Worm (Caenorhabditis elegans) whole organism, L4 larva: ENCODE data around the gene imp-3.

Experiments used
- F10B5.3 ChIP-seq: sonication (generic microtip); optimal IDR thresholded peaks from 2 replicates; lab custom pipeline; 2016; ENCODE audit warnings: mild to moderate bottlenecking, missing genetic modification characterization, missing compliant biosample characterization
- T26A8.4 ChIP-seq: fragments of 200-800 bp; sonication (Bioruptor generic); IDR thresholded peaks from 2 replicates; pipeline ENCODE4 v1.3.6; 2022; ENCODE audit warnings: missing genetic modification characterization, missing compliant biosample characterization
- Y5F2A.4 ChIP-seq: fragments of 200-800 bp; sonication (Bioruptor generic); optimal IDR thresholded peaks from 2 replicates; lab custom pipeline; 2018; ENCODE audit warnings: mild to moderate bottlenecking, missing genetic modification characterization, missing compliant biosample characterization
- arid-1 ChIP-seq: fragments of 200-800 bp; sonication (Bioruptor generic); conservative IDR thresholded peaks from 2 replicates; pipeline ENCODE4 v1.3.6; 2022; ENCODE audit warnings: missing genetic modification reagents, missing genetic modification characterization, missing compliant biosample characterization
- ceh-20 ChIP-seq: fragments of 200-800 bp; sonication (Bioruptor generic); IDR thresholded peaks from 2 replicates; pipeline ENCODE4 v1.3.6; 2022; ENCODE audit warnings: missing genetic modification reagents, missing genetic modification characterization, missing compliant biosample characterization
- ceh-32 ChIP-seq: sonication (generic microtip); optimal IDR thresholded peaks from 2 replicates; lab custom pipeline; 2016; ENCODE audit warnings: mild to moderate bottlenecking, missing genetic modification characterization, missing compliant biosample characterization; ENCODE audit not compliant: poor library complexity
- ceh-82 ChIP-seq: sonication (generic microtip); optimal IDR thresholded peaks from 2 replicates; lab custom pipeline; 2017; ENCODE audit warnings: missing biosample characterization, missing genetic modification characterization
- daf-19 ChIP-seq: fragments of 200-800 bp; sonication (Bioruptor generic); conservative IDR thresholded peaks from 2 replicates; pipeline ENCODE4 v1.3.6; 2022; ENCODE audit warnings: missing genetic modification characterization, missing compliant biosample characterization
- daf-8 ChIP-seq: fragments of 200-800 bp; sonication (Bioruptor generic); IDR thresholded peaks from 2 replicates; pipeline ENCODE4 v1.3.6; 2022; ENCODE audit warnings: missing genetic modification characterization, missing compliant biosample characterization
- dmd-6 ChIP-seq: fragments of 200-800 bp; sonication (Bioruptor generic); IDR thresholded peaks from 2 replicates; pipeline ENCODE4 v1.3.6; 2022; ENCODE audit warnings: missing genetic modification reagents, missing genetic modification characterization, missing compliant biosample characterization
- dmd-8 ChIP-seq: fragments of 200-800 bp; sonication (Bioruptor generic); IDR thresholded peaks from 2 replicates; pipeline ENCODE4 v1.3.6; 2022; ENCODE audit warnings: missing genetic modification characterization, missing compliant biosample characterization
- dpl-1 ChIP-seq: fragments of 150-350 bp; optimal IDR thresholded peaks from 2 replicates; lab custom pipeline; 2014; ENCODE audit warnings: missing biosample characterization, missing genetic modification reagents, missing genetic modification characterization
- dve-1 ChIP-seq: sonication (generic microtip); optimal IDR thresholded peaks from 2 replicates; lab custom pipeline; 2017; ENCODE audit warnings: antibody characterized with exemption, mild to moderate bottlenecking, missing genetic modification characterization, missing compliant biosample characterization; ENCODE audit not compliant: insufficient read depth
- egl-43 ChIP-seq: fragments of 200-800 bp; sonication (Bioruptor generic); IDR thresholded peaks from 2 replicates; pipeline ENCODE4 v1.3.6; 2022; ENCODE audit warnings: missing genetic modification reagents, missing genetic modification characterization, missing compliant biosample characterization
- hlh-11 ChIP-seq: fragments of 200-800 bp; sonication (Bioruptor generic); optimal IDR thresholded peaks from 2 replicates; lab custom pipeline; 2018; ENCODE audit warnings: mild to moderate bottlenecking, missing genetic modification characterization, missing compliant biosample characterization
- lim-7 ChIP-seq: fragments of 200-800 bp; sonication (Bioruptor generic); IDR thresholded peaks from 2 replicates; pipeline ENCODE4 v1.3.6; 2022; ENCODE audit warnings: missing genetic modification characterization, missing compliant biosample characterization
- lin-1 ChIP-seq: fragments of 200-800 bp; sonication (Bioruptor generic); IDR thresholded peaks from 2 replicates; pipeline ENCODE4 v1.3.6; 2022; ENCODE audit warnings: missing genetic modification reagents, missing genetic modification characterization, missing compliant biosample characterization
- lin-29 ChIP-seq: fragments of 200-800 bp; sonication (Bioruptor generic); IDR thresholded peaks from 2 replicates; pipeline ENCODE4 v1.3.6; 2022; ENCODE audit warnings: missing genetic modification reagents, missing genetic modification characterization, missing compliant biosample characterization
- madf-9 ChIP-seq: fragments of 200-800 bp; sonication (Bioruptor generic); conservative IDR thresholded peaks from 2 replicates; pipeline ENCODE4 v1.3.6; 2022; ENCODE audit warnings: missing genetic modification reagents, missing genetic modification characterization, missing compliant biosample characterization
- mdt-29 ChIP-seq: fragments of 200-800 bp; sonication (Bioruptor generic); IDR thresholded peaks from 2 replicates; pipeline ENCODE4 v1.3.6; 2022; ENCODE audit warnings: missing genetic modification reagents, missing genetic modification characterization, missing compliant biosample characterization
- mep-1 ChIP-seq: fragments of 150-350 bp; sonication (generic microtip); optimal IDR thresholded peaks from 3 replicates; lab custom pipeline; 2014; ENCODE audit warnings: missing biosample characterization, missing genetic modification characterization
- mxl-3 ChIP-seq: fragments of 200-800 bp; sonication (Bioruptor generic); optimal IDR thresholded peaks from 2 replicates; lab custom pipeline; 2018; ENCODE audit warnings: mild to moderate bottlenecking, missing genetic modification characterization, missing compliant biosample characterization
- nhr-11 ChIP-seq: fragments of 150-350 bp; optimal IDR thresholded peaks from 2 replicates; lab custom pipeline; 2014; ENCODE audit warnings: missing biosample characterization, missing genetic modification characterization
- nhr-111 ChIP-seq: fragments of 200-800 bp; sonication (Bioruptor generic); optimal IDR thresholded peaks from 2 replicates; lab custom pipeline; 2018; ENCODE audit warnings: mild to moderate bottlenecking, missing genetic modification characterization, missing compliant biosample characterization
- nhr-48 ChIP-seq: sonication (generic microtip); optimal IDR thresholded peaks from 2 replicates; lab custom pipeline; 2016; ENCODE audit warnings: mild to moderate bottlenecking, missing genetic modification characterization, missing compliant biosample characterization
- nhr-76 ChIP-seq: fragments of 150-350 bp; optimal IDR thresholded peaks from 2 replicates; lab custom pipeline; 2014; ENCODE audit warnings: missing biosample characterization, missing genetic modification characterization
- php-3 ChIP-seq: fragments of 200-800 bp; sonication (Bioruptor generic); IDR thresholded peaks from 2 replicates; pipeline ENCODE4 v1.3.6; 2022; ENCODE audit warnings: missing genetic modification reagents, missing genetic modification characterization, missing compliant biosample characterization
- pqm-1 ChIP-seq: sonication (generic microtip); optimal IDR thresholded peaks from 2 replicates; lab custom pipeline; 2017; ENCODE audit warnings: missing biosample characterization, missing genetic modification characterization
- rbr-2 ChIP-seq: sonication (generic microtip); optimal IDR thresholded peaks from 2 replicates; lab custom pipeline; 2016; ENCODE audit warnings: missing genotype, missing genetic modification characterization, missing compliant biosample characterization
- sdz-12 ChIP-seq: fragments of 200-800 bp; sonication (Bioruptor generic); optimal IDR thresholded peaks from 2 replicates; lab custom pipeline; 2018; ENCODE audit warnings: mild to moderate bottlenecking, missing genetic modification characterization, missing compliant biosample characterization
- set-16 ChIP-seq: fragments of 200-800 bp; sonication (Bioruptor generic); IDR thresholded peaks from 2 replicates; pipeline ENCODE4 v1.3.6; 2022; ENCODE audit warnings: missing genetic modification reagents, missing genetic modification characterization, missing compliant biosample characterization
- skn-1 ChIP-seq: fragments of 150-350 bp; optimal IDR thresholded peaks from 2 replicates; lab custom pipeline; 2014; ENCODE audit warnings: missing biosample characterization, missing genetic modification characterization
- snpc-1.2 ChIP-seq: fragments of 200-800 bp; sonication (Bioruptor generic); IDR thresholded peaks from 2 replicates; pipeline ENCODE4 v1.3.6; 2022; ENCODE audit warnings: missing genetic modification reagents, missing genetic modification characterization, missing compliant biosample characterization
- spr-3 ChIP-seq: fragments of 200-800 bp; sonication (Bioruptor generic); optimal IDR thresholded peaks from 2 replicates; lab custom pipeline; 2018; ENCODE audit warnings: mild to moderate bottlenecking, missing genetic modification characterization, missing compliant biosample characterization
- unc-39 ChIP-seq: sonication (generic microtip); optimal IDR thresholded peaks from 2 replicates; lab custom pipeline; 2017; ENCODE audit warnings: missing biosample characterization, missing genetic modification characterization
- zag-1 ChIP-seq: fragments of 150-350 bp; optimal IDR thresholded peaks from 2 replicates; lab custom pipeline; 2014; ENCODE audit warnings: missing biosample characterization, missing genetic modification characterization
- zip-11 ChIP-seq: fragments of 200-800 bp; sonication (Bioruptor generic); IDR thresholded peaks from 2 replicates; pipeline ENCODE4 v1.3.6; 2022; ENCODE audit warnings: missing genetic modification characterization, missing compliant biosample characterization
- ztf-11 ChIP-seq: fragments of 150-350 bp; optimal IDR thresholded peaks from 2 replicates; lab custom pipeline; 2014; ENCODE audit warnings: missing biosample characterization, missing genetic modification characterization
- ztf-7 ChIP-seq: fragments of 150-350 bp; optimal IDR thresholded peaks from 2 replicates; lab custom pipeline; 2014; ENCODE audit warnings: missing biosample characterization, missing genetic modification characterization

The imp-3 gene

ce11 chrIV:7763748-7764147, 25.7 kb downstream of the imp-3 start, which contains the start of the genes C46A5.6 and C46A5.1:
Gene C46A5.6 (minus strand): TSS chrIV:7763848.
Gene C46A5.1 (plus strand): TSS chrIV:7763931.
- no peak for TF ChIP-seq nhr-111
- no peak for TF ChIP-seq dmd-6
- TF ChIP-seq unc-39 (tag; lab: Kevin White, UChicago) = no peak
- no peak for TF ChIP-seq F10B5.3 (tag; lab: Kevin White, UChicago)
- TF ChIP-seq mep-1 (tag; lab: Kevin White, UChicago) = no peak
- TF ChIP-seq set-16 (GFP tag; lab: Robert Waterston, UW) = no peak
- no peak for TF ChIP-seq daf-8 (GFP tag; lab: Robert Waterston, UW)
- no peak for TF ChIP-seq ceh-82
- TF ChIP-seq zag-1 = no peak
- no peak for TF ChIP-seq ztf-11
- no peak for TF ChIP-seq spr-3 (GFP tag; lab: Kevin White, UChicago)
- no peak for TF ChIP-seq ceh-20
- TF ChIP-seq mdt-29 = no peak
- TF ChIP-seq rbr-2 (tag; lab: Kevin White, UChicago) = no peak
- TF ChIP-seq egl-43 (GFP tag; lab: Robert Waterston, UW) = no peak
- TF ChIP-seq arid-1 = no peak
- TF ChIP-seq nhr-11 (tag; lab: Kevin White, UChicago) = no peak
- no peak for TF ChIP-seq nhr-48 (tag; lab: Kevin White, UChicago)
- no peak for TF ChIP-seq zip-11 (GFP tag; lab: Robert Waterston, UW)
- no peak for TF ChIP-seq mxl-3

- TF ChIP-seq snpc-1.2 (GFP tag; lab: Robert Waterston, UW) = no peak
- no peak for TF ChIP-seq F10B5.3 (tag; lab: Kevin White, UChicago)
- no peak for TF ChIP-seq ceh-82
- TF ChIP-seq lin-29 (GFP tag; lab: Robert Waterston, UW) = no peak
- no peak for TF ChIP-seq ztf-7
- TF ChIP-seq dmd-8 = no peak
- no peak for TF ChIP-seq ceh-32 (tag; lab: Kevin White, UChicago)
- TF ChIP-seq dpl-1 (GFP tag; lab: Kevin White, UChicago) = no peak
- TF ChIP-seq nhr-11 (tag; lab: Kevin White, UChicago) = no peak
- TF ChIP-seq hlh-11 (tag; lab: Kevin White, UChicago) = no peak
These were observed 29.3 kb downstream of the imp-3 start, which contains the start of gene del-7 for ce11 chrIV:7760117-7760516. Gene del-7 (plus strand): TSS chrIV:7760417.

- TF ChIP-seq php-3 (GFP tag; lab: Robert Waterston, UW) = no peak
- no peak for TF ChIP-seq nhr-48 (tag; lab: Kevin White, UChicago)
- no peak for TF ChIP-seq snpc-1.2 (GFP tag; lab: Robert Waterston, UW)
- TF ChIP-seq lim-7 (GFP tag; lab: Robert Waterston, UW) = no peak
- no peak for TF ChIP-seq pqm-1 (tag; lab: Kevin White, UChicago)
- no peak for TF ChIP-seq mdt-29
- TF ChIP-seq T26A8.4 (GFP tag; lab: Robert Waterston, UW) = no peak
- TF ChIP-seq dve-1 (tag; lab: Kevin White, UChicago) = no peak
- TF ChIP-seq sdz-12 (GFP tag; lab: Kevin White, UChicago) = no peak
- TF ChIP-seq madf-9 = no peak
- no peak for TF ChIP-seq lin-1 (GFP tag; lab: Robert Waterston, UW)
- TF ChIP-seq ztf-7 = no peak
- no peak for TF ChIP-seq dmd-6
- no peak for TF ChIP-seq Y5F2A.4 (GFP tag; lab: Kevin White, UChicago)
- no peak for TF ChIP-seq ceh-82
- no peak for TF ChIP-seq daf-19 (GFP tag; lab: Robert Waterston, UW)
- no peak for TF ChIP-seq skn-1 (tag; lab: Kevin White, UChicago)
- no peak for TF ChIP-seq nhr-11 (tag; lab: Kevin White, UChicago)
- no peak for TF ChIP-seq nhr-76 (tag; lab: Kevin White, UChicago)
- TF ChIP-seq mxl-3 = no peak
These were observed 29.9 kb downstream of the imp-3 start, which contains the start of gene dsb-3 for ce11 chrIV:7759527-7759926. Gene dsb-3 (minus strand): TSS chrIV:7759627.
